Worm (Caenorhabditis elegans) whole organism, L4 larva: ENCODE results near the gene T22E5.6.
A peak's percentile ranks its signal among the peaks of the same experiment; 100 is the strongest.

Experiments
- D1046.2 ChIP-seq: fragments of 200-800 bp; sonication (Bioruptor generic); IDR thresholded peaks from 2 replicates; pipeline ENCODE4 v1.3.6; 2022; ENCODE audit warnings: missing genetic modification characterization, missing compliant biosample characterization
- F10B5.3 ChIP-seq: sonication (generic microtip); optimal IDR thresholded peaks from 2 replicates; lab custom pipeline; 2016; ENCODE audit warnings: mild to moderate bottlenecking, missing genetic modification characterization, missing compliant biosample characterization
- F26F4.8 ChIP-seq: fragments of 200-800 bp; sonication (Bioruptor generic); conservative IDR thresholded peaks from 2 replicates; pipeline ENCODE4 v1.3.6; 2022; ENCODE audit warnings: missing genetic modification characterization, missing compliant biosample characterization
- F44E2.7 ChIP-seq: fragments of 200-800 bp; sonication (Bioruptor generic); IDR thresholded peaks from 2 replicates; pipeline ENCODE4 v2.1.2; 2022; ENCODE audit warnings: missing genetic modification characterization, missing compliant biosample characterization
- R02D3.7 ChIP-seq: fragments of 150-350 bp; sonication (generic microtip); optimal IDR thresholded peaks from 3 replicates; lab custom pipeline; 2014; ENCODE audit warnings: missing biosample characterization, missing genetic modification characterization
- T26A8.4 ChIP-seq: fragments of 200-800 bp; sonication (Bioruptor generic); IDR thresholded peaks from 2 replicates; pipeline ENCODE4 v1.3.6; 2022; ENCODE audit warnings: missing genetic modification characterization, missing compliant biosample characterization
- Y48G9A.11 ChIP-seq: fragments of 200-800 bp; sonication (Bioruptor generic); IDR thresholded peaks from 2 replicates; pipeline ENCODE4 v1.3.6; 2022; ENCODE audit warnings: missing genetic modification reagents, missing genetic modification characterization, missing compliant biosample characterization
- ZK546.5 ChIP-seq, 2 experiments: sonication (generic microtip); optimal IDR thresholded peaks; 2 replicates each; lab custom pipeline; 2017; ENCODE audit warnings: missing biosample characterization in 2 of 2, missing genetic modification characterization in 2 of 2
- aha-1 ChIP-seq: fragments of 150-350 bp; peaks from one replicate; lab custom pipeline; 2014; ENCODE audit warnings: missing biosample characterization, missing genetic modification characterization
- aly-2 ChIP-seq: sonication (generic microtip); optimal IDR thresholded peaks from 2 replicates; lab custom pipeline; 2018; ENCODE audit warnings: missing biosample characterization, missing genetic modification characterization
- ceh-20 ChIP-seq: fragments of 200-800 bp; sonication (Bioruptor generic); IDR thresholded peaks from 2 replicates; pipeline ENCODE4 v1.3.6; 2022; ENCODE audit warnings: missing genetic modification reagents, missing genetic modification characterization, missing compliant biosample characterization
- ceh-32 ChIP-seq: sonication (generic microtip); optimal IDR thresholded peaks from 2 replicates; lab custom pipeline; 2016; ENCODE audit warnings: mild to moderate bottlenecking, missing genetic modification characterization, missing compliant biosample characterization; ENCODE audit not compliant: poor library complexity
- ceh-44 ChIP-seq: fragments of 200-800 bp; sonication (Bioruptor generic); IDR thresholded peaks from 2 replicates; pipeline ENCODE4 v1.3.6; 2022; ENCODE audit warnings: missing genetic modification reagents, missing genetic modification characterization, missing compliant biosample characterization
- daf-12 ChIP-seq: fragments of 150-350 bp; optimal IDR thresholded peaks from 2 replicates; lab custom pipeline; 2014; ENCODE audit warnings: missing biosample characterization, missing genetic modification reagents, missing genetic modification characterization
- daf-16 ChIP-seq, 3 experiments: sonication (generic microtip); optimal IDR thresholded peaks; 2 replicates each; lab custom pipeline; 2016 to 2017; ENCODE audit warnings: missing genetic modification characterization in 3 of 3, missing genetic modification reagents in 3 of 3, mild to moderate bottlenecking in 2 of 3, missing compliant biosample characterization in 2 of 3, missing biosample characterization in 1 of 3, moderate library complexity in 1 of 3
- daf-19 ChIP-seq: fragments of 200-800 bp; sonication (Bioruptor generic); conservative IDR thresholded peaks from 2 replicates; pipeline ENCODE4 v1.3.6; 2022; ENCODE audit warnings: missing genetic modification characterization, missing compliant biosample characterization
- dmd-6 ChIP-seq: fragments of 200-800 bp; sonication (Bioruptor generic); IDR thresholded peaks from 2 replicates; pipeline ENCODE4 v1.3.6; 2022; ENCODE audit warnings: missing genetic modification reagents, missing genetic modification characterization, missing compliant biosample characterization
- dmd-9 ChIP-seq: fragments of 200-800 bp; sonication (Bioruptor generic); IDR thresholded peaks from 2 replicates; pipeline ENCODE4 v1.3.6; 2022; ENCODE audit warnings: missing genetic modification reagents, missing genetic modification characterization, missing compliant biosample characterization
- duxl-1 ChIP-seq: sonication (generic microtip); optimal IDR thresholded peaks from 2 replicates; lab custom pipeline; 2016; ENCODE audit warnings: mild to moderate bottlenecking, missing genetic modification characterization, moderate library complexity, missing compliant biosample characterization; ENCODE audit not compliant: poor library complexity
- dve-1 ChIP-seq: sonication (generic microtip); optimal IDR thresholded peaks from 2 replicates; lab custom pipeline; 2017; ENCODE audit warnings: antibody characterized with exemption, mild to moderate bottlenecking, missing genetic modification characterization, missing compliant biosample characterization; ENCODE audit not compliant: insufficient read depth
- hif-1 ChIP-seq, 2 experiments: sonication (generic microtip); optimal IDR thresholded peaks; 2 replicates each; lab custom pipeline; 2016 to 2017; ENCODE audit warnings: missing compliant biosample characterization in 2 of 2, missing genetic modification characterization in 2 of 2, missing genetic modification reagents in 2 of 2, missing genotype in 2 of 2, mild to moderate bottlenecking in 1 of 2
- lim-7 ChIP-seq: fragments of 200-800 bp; sonication (Bioruptor generic); IDR thresholded peaks from 2 replicates; pipeline ENCODE4 v1.3.6; 2022; ENCODE audit warnings: missing genetic modification characterization, missing compliant biosample characterization
- lin-13 ChIP-seq: fragments of 150-350 bp; optimal IDR thresholded peaks from 2 replicates; lab custom pipeline; 2014; ENCODE audit warnings: missing biosample characterization, missing genetic modification reagents, missing genetic modification characterization
- lin-15B ChIP-seq: fragments of 150-350 bp; sonication (generic microtip); optimal IDR thresholded peaks from 3 replicates; lab custom pipeline; 2014; ENCODE audit warnings: missing biosample characterization, missing genetic modification characterization
- mdl-1 ChIP-seq, 2 experiments: fragments of 150-350 bp in 1 of 2; sonication (generic microtip) in 1 of 2; optimal IDR thresholded peaks; 2 replicates each; lab custom pipeline; 2014 to 2017; ENCODE audit warnings: missing biosample characterization in 2 of 2, missing genetic modification characterization in 2 of 2
- mep-1 ChIP-seq: fragments of 150-350 bp; sonication (generic microtip); optimal IDR thresholded peaks from 3 replicates; lab custom pipeline; 2014; ENCODE audit warnings: missing biosample characterization, missing genetic modification characterization
- mxl-3 ChIP-seq: fragments of 200-800 bp; sonication (Bioruptor generic); optimal IDR thresholded peaks from 2 replicates; lab custom pipeline; 2018; ENCODE audit warnings: mild to moderate bottlenecking, missing genetic modification characterization, missing compliant biosample characterization
- nhr-237 ChIP-seq: sonication (generic microtip); optimal IDR thresholded peaks from 2 replicates; lab custom pipeline; 2017; ENCODE audit warnings: missing biosample characterization, missing genetic modification characterization
- nhr-28 ChIP-seq: fragments of 150-350 bp; optimal IDR thresholded peaks from 2 replicates; lab custom pipeline; 2014; ENCODE audit warnings: missing biosample characterization, missing genetic modification characterization
- nhr-41 ChIP-seq: fragments of 200-800 bp; sonication (Bioruptor generic); IDR thresholded peaks from 2 replicates; pipeline ENCODE4 v1.3.6; 2022; ENCODE audit warnings: missing genetic modification reagents, missing genetic modification characterization, missing compliant biosample characterization
- nhr-42 ChIP-seq: fragments of 200-800 bp; sonication (Bioruptor generic); IDR thresholded peaks from 2 replicates; pipeline ENCODE4 v1.3.6; 2022; ENCODE audit warnings: missing genetic modification characterization, missing compliant biosample characterization
- nhr-77 ChIP-seq: fragments of 150-350 bp; optimal IDR thresholded peaks from 2 replicates; lab custom pipeline; 2014; ENCODE audit warnings: missing biosample characterization, missing genetic modification characterization
- php-3 ChIP-seq: fragments of 200-800 bp; sonication (Bioruptor generic); IDR thresholded peaks from 2 replicates; pipeline ENCODE4 v1.3.6; 2022; ENCODE audit warnings: missing genetic modification reagents, missing genetic modification characterization, missing compliant biosample characterization
- pqm-1 ChIP-seq: sonication (generic microtip); optimal IDR thresholded peaks from 2 replicates; lab custom pipeline; 2017; ENCODE audit warnings: missing biosample characterization, missing genetic modification characterization
- sdz-12 ChIP-seq: fragments of 200-800 bp; sonication (Bioruptor generic); optimal IDR thresholded peaks from 2 replicates; lab custom pipeline; 2018; ENCODE audit warnings: mild to moderate bottlenecking, missing genetic modification characterization, missing compliant biosample characterization
- set-16 ChIP-seq: fragments of 200-800 bp; sonication (Bioruptor generic); IDR thresholded peaks from 2 replicates; pipeline ENCODE4 v1.3.6; 2022; ENCODE audit warnings: missing genetic modification reagents, missing genetic modification characterization, missing compliant biosample characterization
- snpc-1.2 ChIP-seq: fragments of 200-800 bp; sonication (Bioruptor generic); IDR thresholded peaks from 2 replicates; pipeline ENCODE4 v1.3.6; 2022; ENCODE audit warnings: missing genetic modification reagents, missing genetic modification characterization, missing compliant biosample characterization
- snpc-4 ChIP-seq: fragments of 150-350 bp; optimal IDR thresholded peaks from 2 replicates; lab custom pipeline; 2014; ENCODE audit warnings: missing biosample characterization, missing genetic modification characterization
- spr-3 ChIP-seq: fragments of 200-800 bp; sonication (Bioruptor generic); optimal IDR thresholded peaks from 2 replicates; lab custom pipeline; 2018; ENCODE audit warnings: mild to moderate bottlenecking, missing genetic modification characterization, missing compliant biosample characterization
- unc-62 ChIP-seq, 3 experiments: fragments of 150-350 bp in 1 of 3; sonication (generic microtip); optimal IDR thresholded peaks in 2 of 3; peaks in 1 of 3; 1 replicate in 1 of 3; 2 replicates in 2 of 3; lab custom pipeline; 2014 to 2017; ENCODE audit warnings: missing biosample characterization in 3 of 3, missing genetic modification characterization in 3 of 3, missing genetic modification reagents in 3 of 3, missing genotype in 1 of 3
- zag-1 ChIP-seq: fragments of 150-350 bp; optimal IDR thresholded peaks from 2 replicates; lab custom pipeline; 2014; ENCODE audit warnings: missing biosample characterization, missing genetic modification characterization
- zfp-3 ChIP-seq: fragments of 200-800 bp; sonication (Bioruptor generic); conservative IDR thresholded peaks from 2 replicates; pipeline ENCODE4 v1.3.6; 2022; ENCODE audit warnings: missing genetic modification reagents, missing genetic modification characterization, missing compliant biosample characterization
- ztf-11 ChIP-seq: fragments of 150-350 bp; optimal IDR thresholded peaks from 2 replicates; lab custom pipeline; 2014; ENCODE audit warnings: missing biosample characterization, missing genetic modification characterization
- ztf-7 ChIP-seq: fragments of 150-350 bp; optimal IDR thresholded peaks from 2 replicates; lab custom pipeline; 2014; ENCODE audit warnings: missing biosample characterization, missing genetic modification characterization

Gene T22E5.6

ce11 chrX:6416357-6417087 lies at the start of gene T22E5.6:
T22E5.6 (minus strand) TSS chrX:6416407.
- TF ChIP-seq unc-62 (GFP tag; optimal IDR thresholded peaks at IDR 0.05 in 1 of 2; lab: Kevin White, UChicago): peak in 1 of 2 experiments; percentile 6
- no peak for TF ChIP-seq unc-62 (tag; optimal IDR thresholded peaks at IDR 0.05; lab: Kevin White, UChicago)
- no peak for TF ChIP-seq snpc-4 (tag; lab: Kevin White, UChicago)
- no peak for TF ChIP-seq daf-19 (GFP tag; lab: Robert Waterston, UW)
- TF ChIP-seq nhr-28 (tag; lab: Kevin White, UChicago): peak; percentile 22
- TF ChIP-seq mdl-1 (tag; optimal IDR thresholded peaks at IDR 0.05; lab: Kevin White, UChicago): no peak

DNA sequence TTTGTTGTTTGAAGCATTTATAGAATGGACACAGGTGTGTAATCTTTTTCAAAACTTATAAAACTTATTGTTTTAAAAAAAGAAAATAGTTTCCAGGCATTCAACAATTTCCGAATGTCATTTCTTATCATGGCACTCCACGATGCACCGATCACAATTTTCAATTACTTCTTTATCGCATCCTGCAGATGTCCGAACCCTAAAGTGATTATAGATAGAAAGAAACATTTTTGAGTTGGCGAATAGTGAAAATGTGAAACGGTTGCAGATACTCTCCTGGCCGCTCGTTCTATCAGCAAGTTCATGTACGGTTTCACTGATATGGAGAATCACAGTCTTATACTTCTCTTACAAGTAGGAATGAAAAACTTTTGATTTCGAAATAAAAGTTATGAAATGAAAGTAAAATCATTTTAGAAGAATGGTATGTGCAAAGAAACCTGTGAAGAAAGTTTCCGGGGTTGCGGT lies 46.8 kb upstream of the T22E5.6 start, which contains the start of gene C15B12.2:
Gene C15B12.2 (plus strand): TSS at position 418 of the 468 bp plus-strand sequence.
- TF ChIP-seq mxl-3: peak; percentile 18
- TF ChIP-seq nhr-77: no peak
- peak; percentile 84 for TF ChIP-seq pqm-1 (tag; lab: Kevin White, UChicago)
- TF ChIP-seq nhr-28 (tag; lab: Kevin White, UChicago): peak; percentile 15
- TF ChIP-seq nhr-41 (GFP tag; lab: Robert Waterston, UW): no peak
- TF ChIP-seq ceh-32 (tag; lab: Kevin White, UChicago): no peak
- TF ChIP-seq daf-16 (GFP tag; optimal IDR thresholded peaks at IDR 0.05; lab: Kevin White, UChicago): no peak
- TF ChIP-seq daf-16 (tag; optimal IDR thresholded peaks at IDR 0.05; lab: Kevin White, UChicago): peak; percentile 56
- no peak for TF ChIP-seq zag-1 (tag; lab: Kevin White, UChicago)
- no peak for TF ChIP-seq F26F4.8 (GFP tag; lab: Robert Waterston, UW)
- peak in 1 of 2 experiments; percentile 22 for TF ChIP-seq mdl-1 (tag; optimal IDR thresholded peaks at IDR 0.05; lab: Kevin White, UChicago)
- no peak for TF ChIP-seq ZK546.5 (tag; optimal IDR thresholded peaks at IDR 0.05; lab: Kevin White, UChicago)
- no peak for TF ChIP-seq php-3 (GFP tag; lab: Robert Waterston, UW)
- no peak for TF ChIP-seq lin-15B (tag; lab: Kevin White, UChicago)
- TF ChIP-seq aly-2 (tag; lab: Kevin White, UChicago): no peak
- peak; percentile 68 for TF ChIP-seq aha-1 (tag; lab: Kevin White, UChicago)
- no peak for TF ChIP-seq hif-1 (tag; optimal IDR thresholded peaks at IDR 0.05; lab: Kevin White, UChicago)
- no peak for TF ChIP-seq Y48G9A.11 (GFP tag; lab: Robert Waterston, UW)
- no peak for TF ChIP-seq ceh-20 (GFP tag; lab: Robert Waterston, UW)
- no peak for TF ChIP-seq ztf-7 (tag; lab: Kevin White, UChicago)
- no peak for TF ChIP-seq dmd-9 (GFP tag; lab: Robert Waterston, UW)
- TF ChIP-seq dmd-6 (GFP tag; lab: Robert Waterston, UW): peak; percentile 68
- TF ChIP-seq R02D3.7: no peak
- no peak for TF ChIP-seq snpc-1.2 (GFP tag; lab: Robert Waterston, UW)
- TF ChIP-seq sdz-12 (GFP tag; lab: Kevin White, UChicago): no peak
- TF ChIP-seq nhr-42 (GFP tag; lab: Robert Waterston, UW): no peak
- TF ChIP-seq F44E2.7 (GFP tag; lab: Robert Waterston, UW): no peak
- TF ChIP-seq dve-1 (tag; lab: Kevin White, UChicago): peak; percentile 54

DNA sequence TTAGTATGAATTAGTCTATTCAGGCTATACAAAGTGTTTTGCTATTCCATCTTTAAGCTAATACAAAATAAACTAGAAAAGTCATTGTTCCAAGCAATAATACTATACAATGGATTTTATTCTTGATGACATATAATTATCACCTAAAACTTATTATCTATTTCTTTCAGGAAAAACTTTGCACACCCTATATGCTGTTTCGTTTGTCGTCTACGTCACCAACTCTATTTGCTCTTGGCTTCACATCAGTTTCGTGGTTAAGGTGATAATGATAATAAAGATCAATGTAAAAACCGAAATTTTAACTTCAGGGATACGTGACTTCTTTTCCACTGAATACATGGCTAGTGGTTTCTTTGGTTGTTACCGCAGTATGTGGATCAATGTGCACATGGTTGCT lies 46.3 kb upstream of the T22E5.6 start:
- TF ChIP-seq lim-7 (GFP tag; lab: Robert Waterston, UW): no peak
- peak; percentile 55 for TF ChIP-seq dmd-6 (GFP tag; lab: Robert Waterston, UW)
- TF ChIP-seq F10B5.3 (tag; lab: Kevin White, UChicago): no peak
- no peak for TF ChIP-seq ceh-44 (GFP tag; lab: Robert Waterston, UW)
- TF ChIP-seq daf-12 (tag; lab: Kevin White, UChicago): no peak
- no peak for TF ChIP-seq ztf-11 (tag; lab: Kevin White, UChicago)
- no peak for TF ChIP-seq set-16
- TF ChIP-seq lin-13: no peak
- TF ChIP-seq duxl-1 (tag; lab: Kevin White, UChicago): no peak
- TF ChIP-seq dve-1 (tag; lab: Kevin White, UChicago): no peak
- TF ChIP-seq spr-3 (GFP tag; lab: Kevin White, UChicago): no peak
- no peak for TF ChIP-seq nhr-237 (tag; lab: Kevin White, UChicago)
- TF ChIP-seq daf-16 (GFP tag; optimal IDR thresholded peaks at IDR 0.05; lab: Kevin White, UChicago): no peak
- TF ChIP-seq daf-16 (tag; optimal IDR thresholded peaks at IDR 0.05; lab: Kevin White, UChicago): peak; percentile 15
- peak; percentile 65 for TF ChIP-seq pqm-1 (tag; lab: Kevin White, UChicago)
- TF ChIP-seq ceh-20 (GFP tag; lab: Robert Waterston, UW): no peak
- TF ChIP-seq D1046.2: no peak
- no peak for TF ChIP-seq zfp-3 (GFP tag; lab: Robert Waterston, UW)
- no peak for TF ChIP-seq F44E2.7 (GFP tag; lab: Robert Waterston, UW)
- TF ChIP-seq Y48G9A.11 (GFP tag; lab: Robert Waterston, UW): no peak
- no peak for TF ChIP-seq mep-1 (tag; lab: Kevin White, UChicago)
- TF ChIP-seq T26A8.4 (GFP tag; lab: Robert Waterston, UW): no peak
